Worm (Caenorhabditis elegans): ENCODE measurements around the gene inos-1.

DNA sequence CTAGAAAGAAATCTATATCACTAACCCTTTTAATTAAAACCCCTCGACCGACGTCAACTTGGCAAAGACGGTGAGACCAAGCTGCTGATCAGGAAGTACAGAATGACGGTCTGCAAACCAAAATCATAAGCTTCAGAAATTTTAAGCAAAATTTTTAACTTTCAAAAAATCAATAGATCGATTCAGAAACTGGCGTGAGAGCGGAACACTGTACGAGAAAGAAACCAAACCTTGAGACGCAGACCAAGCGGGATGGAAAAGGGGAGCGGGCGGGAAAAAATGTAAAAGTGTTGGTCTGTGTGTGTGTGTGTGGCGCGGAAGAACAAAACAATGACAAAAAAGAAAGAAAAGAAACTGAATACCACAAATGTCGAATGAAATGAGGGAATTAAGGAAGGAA, 48.4 kb upstream of the inos-1 start, which contains the start of the genes F44E5.17 and gpb-1:
- TF ChIP-seq gei-8 (GFP tag; optimal IDR thresholded peaks at IDR 0.05), result no peak
- TF ChIP-seq ces-1 (GFP tag; optimal IDR thresholded peaks at IDR 0.05), result no peak
- TF ChIP-seq zag-1 (tag; optimal IDR thresholded peaks at IDR 0.05), result no peak
- TF ChIP-seq spr-3 (GFP tag; optimal IDR thresholded peaks at IDR 0.05), result no peak

All from whole organism, L4 larva.